Worm (Caenorhabditis elegans): Measurements from ENCODE around the gene F16G10.3.

Gene F16G10.3

ce11 chrII:2393821-2394220, 21.6 kb downstream of the F16G10.3 start, which contains the start of gene F16G10.11:
F16G10.11 (minus strand) TSS chrII:2393921.
- TF ChIP-seq him-1 (tag; optimal IDR thresholded peaks at IDR 0.05) (no peak), W03F9.2 (tag; optimal IDR thresholded peaks at IDR 0.05) (no peak), dao-5 (tag; optimal IDR thresholded peaks at IDR 0.05) (no peak)

ce11 chrII:2395864-2396263, 23.7 kb downstream of the F16G10.3 start, which contains the start of gene F16G10.13:
F16G10.13 (minus strand) TSS chrII:2395964.
- TF ChIP-seq him-1 (tag; optimal IDR thresholded peaks at IDR 0.05), result no peak
- no peak for TF ChIP-seq W03F9.2 (tag; optimal IDR thresholded peaks at IDR 0.05)
- no peak for TF ChIP-seq dao-5 (tag; optimal IDR thresholded peaks at IDR 0.05)

ce11 chrII:2398884-2399283, 26.7 kb downstream of the F16G10.3 start, which contains the start of gene F16G10.14:
F16G10.14 (minus strand) TSS chrII:2398984.
- TF ChIP-seq him-1 (tag; optimal IDR thresholded peaks at IDR 0.05) (no peak), W03F9.2 (tag; optimal IDR thresholded peaks at IDR 0.05) (no peak), dao-5 (tag; optimal IDR thresholded peaks at IDR 0.05) (no peak)

- no peak for TF ChIP-seq him-1 (tag; optimal IDR thresholded peaks at IDR 0.05)
- no peak for TF ChIP-seq W03F9.2 (tag; optimal IDR thresholded peaks at IDR 0.05)
- no peak for TF ChIP-seq dao-5 (tag; optimal IDR thresholded peaks at IDR 0.05)
Observed at ce11 chrII:2399810-2400209, 27.6 kb downstream of the F16G10.3 start.

ce11 chrII:2403984-2404383, 31.8 kb downstream of the F16G10.3 start, which contains the start of gene F16G10.1:
F16G10.1 (plus strand) TSS chrII:2404284.
- TF ChIP-seq dao-5 (tag; optimal IDR thresholded peaks at IDR 0.05) (no peak), him-1 (tag; optimal IDR thresholded peaks at IDR 0.05) (no peak), W03F9.2 (tag; optimal IDR thresholded peaks at IDR 0.05) (no peak)

ce11 chrII:2411093-2411492, 38.9 kb downstream of the F16G10.3 start:
- TF ChIP-seq him-1 (tag; optimal IDR thresholded peaks at IDR 0.05) (no peak), dao-5 (tag; optimal IDR thresholded peaks at IDR 0.05) (no peak), W03F9.2 (tag; optimal IDR thresholded peaks at IDR 0.05) (no peak)

- no peak for TF ChIP-seq dao-5 (tag; optimal IDR thresholded peaks at IDR 0.05)
- TF ChIP-seq W03F9.2 (tag; optimal IDR thresholded peaks at IDR 0.05), result no peak
- no peak for TF ChIP-seq him-1 (tag; optimal IDR thresholded peaks at IDR 0.05)
Observed at ce11 chrII:2411555-2411954, 39.4 kb downstream of the F16G10.3 start.

- TF ChIP-seq dao-5 (tag; optimal IDR thresholded peaks at IDR 0.05) (no peak), him-1 (tag; optimal IDR thresholded peaks at IDR 0.05) (no peak), W03F9.2 (tag; optimal IDR thresholded peaks at IDR 0.05) (no peak)
Observed at ce11 chrII:2412649-2413048, 40.5 kb downstream of the F16G10.3 start, which contains the start of gene fbxa-182. fbxa-182 (minus strand) TSS chrII:2412749.

- TF ChIP-seq W03F9.2 (tag; optimal IDR thresholded peaks at IDR 0.05) (no peak), dao-5 (tag; optimal IDR thresholded peaks at IDR 0.05) (no peak)
Observed at ce11 chrII:2415439-2415838, 43.2 kb downstream of the F16G10.3 start, which contains the start of gene fbxa-4. fbxa-4 (minus strand) TSS chrII:2415531.

ce11 chrII:2417889-2418288, 45.7 kb downstream of the F16G10.3 start, which contains the start of the genes F42G2.5 and F42G2.7:
F42G2.5 (minus strand) TSS chrII:2417989.
F42G2.7 (plus strand) TSS chrII:2418158.
- TF ChIP-seq dao-5 (tag; optimal IDR thresholded peaks at IDR 0.05) (no peak), him-1 (tag; optimal IDR thresholded peaks at IDR 0.05) (no peak), W03F9.2 (tag; optimal IDR thresholded peaks at IDR 0.05) (no peak)

ce11 chrII:2418836-2419235, 46.6 kb downstream of the F16G10.3 start, which contains the start of gene fbxc-20:
fbxc-20 (plus strand) TSS chrII:2419136.
- TF ChIP-seq W03F9.2 (tag; optimal IDR thresholded peaks at IDR 0.05) (no peak), dao-5 (tag; optimal IDR thresholded peaks at IDR 0.05) (no peak), him-1 (tag; optimal IDR thresholded peaks at IDR 0.05) (no peak)

ce11 chrII:2420685-2421084, 48.5 kb downstream of the F16G10.3 start:
- TF ChIP-seq W03F9.2 (tag; optimal IDR thresholded peaks at IDR 0.05) (no peak), dao-5 (tag; optimal IDR thresholded peaks at IDR 0.05) (no peak), him-1 (tag; optimal IDR thresholded peaks at IDR 0.05) (no peak)

ce11 chrII:2421185-2421584, 49.0 kb downstream of the F16G10.3 start:
- TF ChIP-seq W03F9.2 (tag; optimal IDR thresholded peaks at IDR 0.05) (no peak), dao-5 (tag; optimal IDR thresholded peaks at IDR 0.05) (no peak), him-1 (tag; optimal IDR thresholded peaks at IDR 0.05) (no peak)

ce11 chrII:2421905-2422304, 49.7 kb downstream of the F16G10.3 start, which contains the start of gene F42G2.2:
F42G2.2 (plus strand) TSS chrII:2422205.
- TF ChIP-seq dao-5 (tag; optimal IDR thresholded peaks at IDR 0.05) (no peak), W03F9.2 (tag; optimal IDR thresholded peaks at IDR 0.05) (no peak), him-1 (tag; optimal IDR thresholded peaks at IDR 0.05) (no peak)

ce11 chrII:2422427-2422826, 50.2 kb downstream of the F16G10.3 start:
- TF ChIP-seq him-1 (tag; optimal IDR thresholded peaks at IDR 0.05), result no peak
- no peak for TF ChIP-seq W03F9.2 (tag; optimal IDR thresholded peaks at IDR 0.05)
- no peak for TF ChIP-seq dao-5 (tag; optimal IDR thresholded peaks at IDR 0.05)

Measured in whole organism, L4/young adult.